Worm (Caenorhabditis elegans) whole organism, dauer: ENCODE data around the gene fkh-3.
"Not testable (repeated sequence)": the region's sequence is repeated elsewhere in the genome, so short reads cannot be mapped to it uniquely, and the experiment has no call there.

Experiments
- unc-62 ChIP-seq: sonication (generic microtip); optimal IDR thresholded peaks from 2 replicates; lab custom pipeline; 2017; ENCODE audit warnings: missing biosample characterization, missing genetic modification reagents, missing genetic modification characterization

Gene fkh-3

ce11 chrX:13435116-13435515, 11.9 kb upstream of the fkh-3 start:
- TF ChIP-seq unc-62: no peak

ce11 chrX:13431388-13431787, 8.1 kb upstream of the fkh-3 start, which contains the start of gene C29F7.10:
C29F7.10 (minus strand) TSS chrX:13431488.
- not testable (repeated sequence) for TF ChIP-seq unc-62

ce11 chrX:13428755-13429154, 5.5 kb upstream of the fkh-3 start, which contains the start of gene fkh-4:
fkh-4 (minus strand) TSS chrX:13428855.
- not testable (repeated sequence) for TF ChIP-seq unc-62

- no peak for TF ChIP-seq unc-62
Measured at ce11 chrX:13421068-13421467, 2.2 kb downstream of the fkh-3 start.

- no peak for TF ChIP-seq unc-62
Measured at ce11 chrX:13419884-13420339, 3.3 kb downstream of the fkh-3 start, which contains the start of gene C29F7.3. C29F7.3 (minus strand) TSS chrX:13419934.

ce11 chrX:13417479-13417878, 5.8 kb downstream of the fkh-3 start:
- no peak for TF ChIP-seq unc-62

- no peak for TF ChIP-seq unc-62
Measured at ce11 chrX:13415722-13416121, 7.5 kb downstream of the fkh-3 start, which contains the start of gene C29F7.2. C29F7.2 (plus strand) TSS chrX:13416078.

ce11 chrX:13414974-13415373, 8.3 kb downstream of the fkh-3 start:
- no peak for TF ChIP-seq unc-62

- TF ChIP-seq unc-62: no peak
Measured at ce11 chrX:13412307-13412706, 10.9 kb downstream of the fkh-3 start.

ce11 chrX:13411306-13411705, 11.9 kb downstream of the fkh-3 start:
- no peak for TF ChIP-seq unc-62

ce11 chrX:13409543-13409942, 13.7 kb downstream of the fkh-3 start, which contains the start of the genes cyp-13B1 and C29F7.1:
cyp-13B1 (minus strand) TSS chrX:13409643.
C29F7.1 (plus strand) TSS chrX:13409936.
- no peak for TF ChIP-seq unc-62

- no peak for TF ChIP-seq unc-62
Measured at ce11 chrX:13401783-13402182, 21.5 kb downstream of the fkh-3 start, which contains the start of gene F02C12.1. F02C12.1 (plus strand) TSS chrX:13402083.

ce11 chrX:13401311-13401710, 21.9 kb downstream of the fkh-3 start:
- no peak for TF ChIP-seq unc-62

ce11 chrX:13399221-13399620, 24.0 kb downstream of the fkh-3 start, which contains the start of gene F02C12.2:
F02C12.2 (minus strand) TSS chrX:13399321.
- no peak for TF ChIP-seq unc-62

ce11 chrX:13396550-13397023, 26.7 kb downstream of the fkh-3 start, which contains the start of gene F02C12.3:
F02C12.3 (plus strand) TSS chrX:13396973.
- TF ChIP-seq unc-62: no peak

ce11 chrX:13394971-13395370, 28.3 kb downstream of the fkh-3 start, which contains the start of gene irld-2:
irld-2 (minus strand) TSS chrX:13395071.
- TF ChIP-seq unc-62: no peak

- TF ChIP-seq unc-62: no peak
Measured at ce11 chrX:13388829-13389228, 34.4 kb downstream of the fkh-3 start.

- no peak for TF ChIP-seq unc-62
Measured at ce11 chrX:13387497-13387953, 35.7 kb downstream of the fkh-3 start, which contains the start of gene C49F8.3. C49F8.3 (minus strand) TSS chrX:13387547.
